Fruit fly (Drosophila melanogaster): ENCODE results near the gene Fhos.

dm6 chr3L:8716013-8716412 lies 37.4 kb upstream of the Fhos start:
- no peak for TF ChIP-seq CTCF (optimal IDR thresholded peaks at IDR 0.05)
- no peak for TF ChIP-seq CG8478 (optimal IDR thresholded peaks at IDR 0.05)

Data from S2 (cell line).